Worm (Caenorhabditis elegans) whole organism, L4 larva: ENCODE measurements around the gene srx-29.
"Not testable (repeated sequence)": the region's sequence is repeated elsewhere in the genome, so short reads cannot be mapped to it uniquely, and the experiment has no call there.

Experiments
- Y75B8A.6 ChIP-seq: fragments of 200-800 bp; sonication (Bioruptor generic); IDR thresholded peaks from 2 replicates; pipeline ENCODE4 v1.3.6; 2022; ENCODE audit warnings: missing genetic modification reagents, missing genetic modification characterization, missing compliant biosample characterization
- ZK337.2 ChIP-seq: fragments of 200-800 bp; sonication (Bioruptor generic); IDR thresholded peaks from 2 replicates; pipeline ENCODE4 v1.3.6; 2022; ENCODE audit warnings: missing genetic modification reagents, missing genetic modification characterization, missing compliant biosample characterization
- ZK546.5 ChIP-seq, 2 experiments: sonication (generic microtip); optimal IDR thresholded peaks; 2 replicates each; lab custom pipeline; 2017; ENCODE audit warnings: missing biosample characterization in 2 of 2, missing genetic modification characterization in 2 of 2
- aha-1 ChIP-seq: fragments of 150-350 bp; peaks from one replicate; lab custom pipeline; 2014; ENCODE audit warnings: missing biosample characterization, missing genetic modification characterization
- arid-1 ChIP-seq: fragments of 200-800 bp; sonication (Bioruptor generic); conservative IDR thresholded peaks from 2 replicates; pipeline ENCODE4 v1.3.6; 2022; ENCODE audit warnings: missing genetic modification reagents, missing genetic modification characterization, missing compliant biosample characterization
- ceh-44 ChIP-seq: fragments of 200-800 bp; sonication (Bioruptor generic); IDR thresholded peaks from 2 replicates; pipeline ENCODE4 v1.3.6; 2022; ENCODE audit warnings: missing genetic modification reagents, missing genetic modification characterization, missing compliant biosample characterization
- ctbp-1 ChIP-seq: fragments of 200-800 bp; sonication (Bioruptor generic); IDR thresholded peaks from 2 replicates; pipeline ENCODE4 v1.3.6; 2022; ENCODE audit warnings: missing genetic modification reagents, missing genetic modification characterization, missing compliant biosample characterization
- daf-8 ChIP-seq: fragments of 200-800 bp; sonication (Bioruptor generic); IDR thresholded peaks from 2 replicates; pipeline ENCODE4 v1.3.6; 2022; ENCODE audit warnings: missing genetic modification characterization, missing compliant biosample characterization
- dpl-1 ChIP-seq: fragments of 150-350 bp; optimal IDR thresholded peaks from 2 replicates; lab custom pipeline; 2014; ENCODE audit warnings: missing biosample characterization, missing genetic modification reagents, missing genetic modification characterization
- duxl-1 ChIP-seq: sonication (generic microtip); optimal IDR thresholded peaks from 2 replicates; lab custom pipeline; 2016; ENCODE audit warnings: mild to moderate bottlenecking, missing genetic modification characterization, moderate library complexity, missing compliant biosample characterization; ENCODE audit not compliant: poor library complexity
- fkh-10 ChIP-seq: fragments of 150-350 bp; optimal IDR thresholded peaks from 2 replicates; lab custom pipeline; 2014; ENCODE audit warnings: missing biosample characterization, missing genetic modification reagents, missing genetic modification characterization
- hlh-11 ChIP-seq: fragments of 200-800 bp; sonication (Bioruptor generic); optimal IDR thresholded peaks from 2 replicates; lab custom pipeline; 2018; ENCODE audit warnings: mild to moderate bottlenecking, missing genetic modification characterization, missing compliant biosample characterization
- hlh-30 ChIP-seq: sonication (generic microtip); optimal IDR thresholded peaks from 2 replicates; lab custom pipeline; 2017; ENCODE audit warnings: antibody characterized with exemption, mild to moderate bottlenecking, missing genetic modification characterization, missing compliant biosample characterization; ENCODE audit not compliant: insufficient read depth
- lin-13 ChIP-seq: fragments of 150-350 bp; optimal IDR thresholded peaks from 2 replicates; lab custom pipeline; 2014; ENCODE audit warnings: missing biosample characterization, missing genetic modification reagents, missing genetic modification characterization
- lin-15B ChIP-seq: fragments of 150-350 bp; sonication (generic microtip); optimal IDR thresholded peaks from 3 replicates; lab custom pipeline; 2014; ENCODE audit warnings: missing biosample characterization, missing genetic modification characterization
- lin-29 ChIP-seq: fragments of 200-800 bp; sonication (Bioruptor generic); IDR thresholded peaks from 2 replicates; pipeline ENCODE4 v1.3.6; 2022; ENCODE audit warnings: missing genetic modification reagents, missing genetic modification characterization, missing compliant biosample characterization
- lin-39 ChIP-seq: fragments of 150-350 bp; optimal IDR thresholded peaks from 2 replicates; lab custom pipeline; 2014; ENCODE audit warnings: missing biosample characterization, missing genetic modification reagents, missing genetic modification characterization
- lir-3 ChIP-seq: sonication (generic microtip); optimal IDR thresholded peaks from 2 replicates; lab custom pipeline; 2016; ENCODE audit warnings: mild to moderate bottlenecking, missing genetic modification characterization, missing compliant biosample characterization
- mep-1 ChIP-seq: fragments of 150-350 bp; sonication (generic microtip); optimal IDR thresholded peaks from 3 replicates; lab custom pipeline; 2014; ENCODE audit warnings: missing biosample characterization, missing genetic modification characterization
- mes-2 ChIP-seq: sonication (generic microtip); optimal IDR thresholded peaks from 2 replicates; lab custom pipeline; 2016; ENCODE audit warnings: missing genotype, mild to moderate bottlenecking, missing genetic modification characterization, missing compliant biosample characterization; ENCODE audit not compliant: poor library complexity, severe bottlenecking
- nhr-102 ChIP-seq: sonication (generic microtip); optimal IDR thresholded peaks from 2 replicates; lab custom pipeline; 2016; ENCODE audit warnings: mild to moderate bottlenecking, missing genetic modification characterization, moderate library complexity, missing compliant biosample characterization
- nhr-11 ChIP-seq: fragments of 150-350 bp; optimal IDR thresholded peaks from 2 replicates; lab custom pipeline; 2014; ENCODE audit warnings: missing biosample characterization, missing genetic modification characterization
- nhr-111 ChIP-seq: fragments of 200-800 bp; sonication (Bioruptor generic); optimal IDR thresholded peaks from 2 replicates; lab custom pipeline; 2018; ENCODE audit warnings: mild to moderate bottlenecking, missing genetic modification characterization, missing compliant biosample characterization
- nhr-237 ChIP-seq: sonication (generic microtip); optimal IDR thresholded peaks from 2 replicates; lab custom pipeline; 2017; ENCODE audit warnings: missing biosample characterization, missing genetic modification characterization
- nhr-25 ChIP-seq: sonication (generic microtip); optimal IDR thresholded peaks from 2 replicates; lab custom pipeline; 2017; ENCODE audit warnings: missing genetic modification characterization, mild to moderate bottlenecking, missing compliant biosample characterization, antibody characterized with exemption, moderate library complexity, borderline replicate concordance; ENCODE audit not compliant: insufficient read depth
- rbr-2 ChIP-seq: sonication (generic microtip); optimal IDR thresholded peaks from 2 replicates; lab custom pipeline; 2016; ENCODE audit warnings: missing genotype, missing genetic modification characterization, missing compliant biosample characterization
- saeg-2 ChIP-seq: fragments of 200-800 bp; sonication (Bioruptor generic); IDR thresholded peaks from 2 replicates; pipeline ENCODE4 v1.3.6; 2022; ENCODE audit warnings: missing genetic modification reagents, missing genetic modification characterization, missing compliant biosample characterization
- skn-1 ChIP-seq: fragments of 150-350 bp; optimal IDR thresholded peaks from 2 replicates; lab custom pipeline; 2014; ENCODE audit warnings: missing biosample characterization, missing genetic modification characterization
- snpc-1.2 ChIP-seq: fragments of 200-800 bp; sonication (Bioruptor generic); IDR thresholded peaks from 2 replicates; pipeline ENCODE4 v1.3.6; 2022; ENCODE audit warnings: missing genetic modification reagents, missing genetic modification characterization, missing compliant biosample characterization
- snpc-4 ChIP-seq: fragments of 150-350 bp; optimal IDR thresholded peaks from 2 replicates; lab custom pipeline; 2014; ENCODE audit warnings: missing biosample characterization, missing genetic modification characterization
- tra-1 ChIP-seq: fragments of 200-800 bp; sonication (Bioruptor generic); IDR thresholded peaks from 2 replicates; pipeline ENCODE4 v1.3.6; 2022; ENCODE audit warnings: missing genetic modification reagents, missing genetic modification characterization, missing compliant biosample characterization
- unc-130 ChIP-seq: sonication (generic microtip); optimal IDR thresholded peaks from 2 replicates; lab custom pipeline; 2016; ENCODE audit warnings: missing genetic modification reagents, missing genetic modification characterization, missing compliant biosample characterization
- vab-7 ChIP-seq: fragments of 200-800 bp; sonication (Bioruptor generic); IDR thresholded peaks from 2 replicates; pipeline ENCODE4 v1.3.6; 2022; ENCODE audit warnings: missing genetic modification reagents, missing genetic modification characterization, missing compliant biosample characterization
- zfp-2 ChIP-seq: sonication (generic microtip); optimal IDR thresholded peaks from 2 replicates; lab custom pipeline; 2016; ENCODE audit warnings: mild to moderate bottlenecking, missing genetic modification characterization, missing compliant biosample characterization
- zfp-3 ChIP-seq: fragments of 200-800 bp; sonication (Bioruptor generic); conservative IDR thresholded peaks from 2 replicates; pipeline ENCODE4 v1.3.6; 2022; ENCODE audit warnings: missing genetic modification reagents, missing genetic modification characterization, missing compliant biosample characterization
- zip-2 ChIP-seq: fragments of 150-350 bp; optimal IDR thresholded peaks from 2 replicates; lab custom pipeline; 2014; ENCODE audit warnings: missing biosample characterization, missing genetic modification characterization
- ztf-7 ChIP-seq: fragments of 150-350 bp; optimal IDR thresholded peaks from 2 replicates; lab custom pipeline; 2014; ENCODE audit warnings: missing biosample characterization, missing genetic modification characterization

Gene srx-29

DNA sequence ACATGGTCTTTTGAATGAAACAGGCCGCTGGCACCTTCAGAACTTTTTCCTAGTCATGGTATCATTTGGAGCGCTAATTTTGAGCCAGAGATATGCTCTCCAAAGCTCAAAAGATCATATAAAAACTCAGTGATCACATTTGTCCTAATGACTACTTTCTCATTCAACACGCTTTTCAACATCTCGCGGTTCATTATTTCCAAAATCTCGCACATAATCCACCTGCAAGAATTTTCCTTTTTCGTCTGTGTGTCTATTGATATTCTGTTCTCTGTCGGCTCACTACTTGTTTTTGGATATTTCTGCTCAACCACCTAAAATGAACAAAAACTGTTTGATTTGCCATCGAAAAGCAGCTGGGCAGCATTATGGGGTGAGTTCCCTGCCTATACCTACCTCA lies 24.3 kb downstream of the srx-29 start, which contains the start of gene nhr-51:
TSS of gene nhr-51 (plus strand) at position 301 of the 400 bp plus-strand sequence.
- TF ChIP-seq lin-13 = no peak
- no peak for TF ChIP-seq nhr-111 (GFP tag; lab: Kevin White, UChicago)
- TF ChIP-seq saeg-2 (GFP tag; lab: Robert Waterston, UW) = no peak
- TF ChIP-seq lin-15B (tag; lab: Kevin White, UChicago) = no peak
- TF ChIP-seq vab-7 (GFP tag; lab: Robert Waterston, UW) = no peak
- no peak for TF ChIP-seq ztf-7 (tag; lab: Kevin White, UChicago)
- TF ChIP-seq tra-1 = no peak
- TF ChIP-seq nhr-11 = no peak
- no peak for TF ChIP-seq aha-1 (tag; lab: Kevin White, UChicago)
- TF ChIP-seq skn-1 (tag; lab: Kevin White, UChicago) = no peak
- TF ChIP-seq arid-1 (GFP tag; lab: Robert Waterston, UW) = no peak
- no peak for TF ChIP-seq rbr-2 (tag; lab: Kevin White, UChicago)
- no peak for TF ChIP-seq ZK546.5 (tag; optimal IDR thresholded peaks at IDR 0.05; lab: Kevin White, UChicago)
- no peak for TF ChIP-seq lin-39
- TF ChIP-seq duxl-1 (tag; lab: Kevin White, UChicago) = no peak
- no peak for TF ChIP-seq ceh-44 (GFP tag; lab: Robert Waterston, UW)
- TF ChIP-seq unc-130 (GFP tag; lab: Kevin White, UChicago) = no peak
- TF ChIP-seq ctbp-1 (GFP tag; lab: Robert Waterston, UW) = no peak

ce11 chrV:15670139-15670538 lies 27.9 kb downstream of the srx-29 start, which contains the start of gene K06B4.15:
K06B4.15 (plus strand) TSS chrV:15670439.
- not testable (repeated sequence) for TF ChIP-seq fkh-10 (GFP tag; lab: Kevin White, UChicago); zfp-3 (GFP tag; lab: Robert Waterston, UW); lin-29

DNA sequence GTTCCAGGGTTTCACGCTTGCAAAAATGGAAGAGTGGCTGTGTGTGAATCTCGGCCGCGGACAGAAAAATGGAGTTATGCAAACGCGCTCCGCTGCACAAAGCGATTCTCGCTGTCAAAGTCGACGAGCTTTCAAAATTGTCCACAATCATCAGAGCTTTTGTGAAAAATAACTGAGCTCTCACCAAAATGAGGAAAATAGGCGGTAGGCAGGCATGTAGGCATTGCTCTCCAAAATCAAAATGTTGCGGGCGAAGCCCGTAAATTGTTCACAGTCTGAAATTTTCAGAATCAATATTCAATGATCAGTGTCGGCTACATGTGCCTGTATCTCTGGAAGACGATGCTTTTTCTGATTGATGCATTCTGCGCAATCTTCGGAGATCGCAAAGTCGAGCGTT lies 29.1 kb downstream of the srx-29 start, which contains the start of gene K06B4.4:
TSS of gene K06B4.4 (plus strand) at position 301 of the 400 bp plus-strand sequence.
- TF ChIP-seq nhr-102 = no peak
- no peak for TF ChIP-seq snpc-4 (tag; lab: Kevin White, UChicago)
- TF ChIP-seq snpc-1.2 (GFP tag; lab: Robert Waterston, UW) = no peak
- TF ChIP-seq mep-1 (tag; lab: Kevin White, UChicago) = no peak
- no peak for TF ChIP-seq zip-2 (tag; lab: Kevin White, UChicago)
- TF ChIP-seq lin-29 = no peak
- TF ChIP-seq ZK337.2 (GFP tag; lab: Robert Waterston, UW) = no peak
- TF ChIP-seq Y75B8A.6 = no peak
- no peak for TF ChIP-seq tra-1
- TF ChIP-seq lir-3 (tag; lab: Kevin White, UChicago) = no peak
- no peak for TF ChIP-seq zfp-2
- TF ChIP-seq hlh-30 = no peak
- no peak for TF ChIP-seq nhr-25 (tag; lab: Kevin White, UChicago)
- TF ChIP-seq dpl-1 (GFP tag; lab: Kevin White, UChicago) = no peak
- no peak for TF ChIP-seq hlh-11 (tag; lab: Kevin White, UChicago)
- no peak for TF ChIP-seq daf-8 (GFP tag; lab: Robert Waterston, UW)
- TF ChIP-seq, all 104 proteins: peak for 0

ce11 chrV:15668200-15668599 lies 29.8 kb downstream of the srx-29 start, which contains the start of gene F53E4.1:
F53E4.1 (minus strand) TSS chrV:15668300.
- not testable (repeated sequence) for TF ChIP-seq nhr-237 (tag; lab: Kevin White, UChicago); mes-2 (tag; lab: Kevin White, UChicago); lin-29
